Worm (Caenorhabditis elegans) whole organism, L1 larva: ENCODE data around the gene F40F8.4.

Experiments
- alr-1 ChIP-seq: fragments of 200-800 bp; sonication (Bioruptor generic); optimal IDR thresholded peaks from 2 replicates; lab custom pipeline; 2018; ENCODE audit warnings: borderline replicate concordance, mild to moderate bottlenecking, missing genetic modification characterization, missing compliant biosample characterization
- aly-2 ChIP-seq: fragments of 150-350 bp; optimal IDR thresholded peaks from 2 replicates; lab custom pipeline; 2014; ENCODE audit warnings: missing biosample characterization, missing genetic modification characterization
- ama-1 ChIP-seq: fragments of 150-350 bp; optimal IDR thresholded peaks from 2 replicates; lab custom pipeline; 2014
- ceh-82 ChIP-seq, 3 experiments: fragments of 150-350 bp in 1 of 3; sonication (generic microtip) in 2 of 3; optimal IDR thresholded peaks; 2 replicates each; lab custom pipeline; 2014 to 2017; ENCODE audit warnings: missing biosample characterization in 3 of 3, missing genetic modification characterization in 3 of 3
- fos-1 ChIP-seq: fragments of 150-350 bp; optimal IDR thresholded peaks from 2 replicates; lab custom pipeline; 2014; ENCODE audit warnings: missing biosample characterization, missing genetic modification characterization
- lir-3 ChIP-seq: sonication (generic microtip); optimal IDR thresholded peaks from 2 replicates; lab custom pipeline; 2016; ENCODE audit warnings: mild to moderate bottlenecking, missing genetic modification characterization, moderate library complexity, missing compliant biosample characterization; ENCODE audit not compliant: poor library complexity
- nhr-12 ChIP-seq: sonication (generic microtip); optimal IDR thresholded peaks from 2 replicates; lab custom pipeline; 2017; ENCODE audit warnings: missing biosample characterization, missing genetic modification characterization
- nhr-71 ChIP-seq: sonication (generic microtip); optimal IDR thresholded peaks from 2 replicates; lab custom pipeline; 2016; ENCODE audit warnings: mild to moderate bottlenecking, missing genetic modification characterization, moderate library complexity, missing compliant biosample characterization
- skn-1 ChIP-seq: fragments of 150-350 bp; optimal IDR thresholded peaks from 2 replicates; lab custom pipeline; 2014; ENCODE audit warnings: missing biosample characterization, missing genetic modification characterization
- sup-37 ChIP-seq: fragments of 200-800 bp; sonication (Bioruptor generic); optimal IDR thresholded peaks from 2 replicates; lab custom pipeline; 2018; ENCODE audit warnings: mild to moderate bottlenecking, missing genetic modification characterization, missing compliant biosample characterization
- tbx-2 ChIP-seq: sonication (generic microtip); optimal IDR thresholded peaks from 2 replicates; lab custom pipeline; 2016; ENCODE audit warnings: missing genetic modification characterization, missing compliant biosample characterization
- ztf-11 ChIP-seq, 2 experiments: sonication (generic microtip); optimal IDR thresholded peaks; 2 replicates each; lab custom pipeline; 2016 to 2017; ENCODE audit warnings: missing genetic modification characterization in 2 of 2, missing biosample characterization in 1 of 2, missing compliant biosample characterization in 1 of 2
- ztf-4 ChIP-seq: fragments of 150-350 bp; optimal IDR thresholded peaks from 2 replicates; lab custom pipeline; 2014; ENCODE audit warnings: missing biosample characterization, missing genetic modification characterization

DNA sequence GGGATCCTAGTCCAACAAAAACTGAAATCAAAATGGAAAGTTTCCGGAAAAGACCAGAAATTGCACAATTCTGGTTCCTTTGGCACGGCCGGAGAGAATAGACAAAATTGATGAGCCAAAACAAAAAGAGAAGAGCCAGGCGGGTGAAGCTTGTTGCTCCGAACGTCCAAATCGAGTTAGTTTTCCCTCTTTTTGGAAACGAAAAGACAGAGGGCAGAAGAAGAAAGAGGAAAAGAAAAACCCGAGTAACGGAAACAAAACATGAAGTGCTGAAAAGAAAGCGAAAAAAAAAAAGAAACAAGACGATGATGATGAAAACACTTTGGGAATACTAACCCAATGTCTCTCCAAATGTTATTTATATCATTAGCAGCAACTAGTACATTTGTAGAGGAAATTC, 48.5 kb downstream of the F40F8.4 start:
- no peak for TF ChIP-seq aly-2 (tag; lab: Kevin White, UChicago)
- TF ChIP-seq lir-3 = no peak
- no peak for TF ChIP-seq skn-1
- no peak for TF ChIP-seq ztf-11 (tag; optimal IDR thresholded peaks at IDR 0.05; lab: Kevin White, UChicago)
- TF ChIP-seq nhr-71 (tag; lab: Kevin White, UChicago) = no peak
- no peak for TF ChIP-seq sup-37 (GFP tag; lab: Kevin White, UChicago)
- no peak for TF ChIP-seq tbx-2 (tag; lab: Kevin White, UChicago)
- TF ChIP-seq alr-1 = no peak
- TF ChIP-seq ztf-4 (tag; lab: Kevin White, UChicago) = no peak
- no peak for TF ChIP-seq ceh-82 (tag; optimal IDR thresholded peaks at IDR 0.05; lab: Kevin White, UChicago)
- no peak for TF ChIP-seq fos-1 (tag; lab: Kevin White, UChicago)
- TF ChIP-seq ama-1 (lab: Kevin White, UChicago) = no peak
- TF ChIP-seq nhr-12 (tag; lab: Kevin White, UChicago) = no peak
